Fruit fly (Drosophila melanogaster): Measurements from ENCODE around the gene CG4115.

Gene CG4115

dm6 chr3R:12316420-12316819 is 43.4 kb upstream of the CG4115 start:
- TF ChIP-seq svp (GFP tag) (peak; percentile 93), CG6854 (GFP tag; optimal IDR thresholded peaks at IDR 0.05) (no peak), topi (GFP tag; optimal IDR thresholded peaks at IDR 0.05) (no peak)

dm6 chr3R:12317325-12317724 is 42.5 kb upstream of the CG4115 start:
- TF ChIP-seq esn (GFP tag; optimal IDR thresholded peaks at IDR 0.05) (no peak), svp (GFP tag) (peak; percentile 99)

- TF ChIP-seq CG31627 (GFP tag; optimal IDR thresholded peaks at IDR 0.05), result no peak
- TF ChIP-seq CG11762 (GFP tag; optimal IDR thresholded peaks at IDR 0.05; ENCODE audit: insufficient read depth), result no peak
- TF ChIP-seq OdsH (GFP tag; optimal IDR thresholded peaks at IDR 0.05), result no peak
- no peak for TF ChIP-seq Hr38 (GFP tag; optimal IDR thresholded peaks at IDR 0.05)
- TF ChIP-seq fd85E (GFP tag; optimal IDR thresholded peaks at IDR 0.05), result no peak
- TF ChIP-seq vri (GFP tag; optimal IDR thresholded peaks at IDR 0.05), result no peak
- TF ChIP-seq Lpt (GFP tag; optimal IDR thresholded peaks at IDR 0.05), result no peak
- TF ChIP-seq Met (GFP tag; optimal IDR thresholded peaks at IDR 0.05), result no peak
- no peak for TF ChIP-seq cyc (GFP tag; optimal IDR thresholded peaks at IDR 0.05)
Measured at dm6 chr3R:12323221-12323620, 36.6 kb upstream of the CG4115 start, which contains the start of gene CG10013. Gene CG10013, plus strand, starts transcription at chr3R:12323521.

- TF ChIP-seq svp (GFP tag) (peak; percentile 82), OdsH (GFP tag; optimal IDR thresholded peaks at IDR 0.05) (no peak), CG10631 (GFP tag; optimal IDR thresholded peaks at IDR 0.05) (no peak)
Measured at dm6 chr3R:12326855-12327254, 33.0 kb upstream of the CG4115 start.

DNA sequence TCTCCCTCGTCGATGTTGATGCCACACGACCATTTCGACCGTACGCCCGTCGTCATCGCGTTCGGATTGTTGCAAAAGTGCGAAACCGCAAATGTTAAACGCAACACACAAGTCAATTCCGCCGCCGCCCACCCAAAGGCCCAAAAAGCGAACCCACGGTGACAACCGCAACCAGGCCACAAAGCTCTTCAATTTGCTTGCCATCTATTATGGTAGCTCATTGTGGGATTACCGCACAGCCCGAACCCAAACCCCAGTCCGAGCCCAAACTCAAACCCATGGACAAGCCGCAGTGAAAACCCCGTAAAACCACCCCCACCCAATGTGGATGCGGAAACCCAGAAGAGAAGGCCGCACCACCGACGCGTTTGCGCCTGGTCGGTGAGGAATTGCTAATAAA is 30.0 kb upstream of the CG4115 start:
- no peak for TF ChIP-seq CG11762 (GFP tag; optimal IDR thresholded peaks at IDR 0.05; ENCODE audit: insufficient read depth)
- TF ChIP-seq CG16779 (tag; optimal IDR thresholded peaks at IDR 0.05), result no peak
- no peak for TF ChIP-seq vri (GFP tag; optimal IDR thresholded peaks at IDR 0.05)
- TF ChIP-seq ss (GFP tag; optimal IDR thresholded peaks at IDR 0.05), result no peak
- TF ChIP-seq CG4318 (GFP tag; optimal IDR thresholded peaks at IDR 0.05), result no peak
- no peak for TF ChIP-seq fkh (GFP tag; optimal IDR thresholded peaks at IDR 0.05)
- TF ChIP-seq fd85E (GFP tag; optimal IDR thresholded peaks at IDR 0.05), result no peak
- TF ChIP-seq Sox102F (GFP tag; optimal IDR thresholded peaks at IDR 0.05), result no peak
- TF ChIP-seq achi (GFP tag; optimal IDR thresholded peaks at IDR 0.05), result no peak
- TF ChIP-seq eg (GFP tag; IDR thresholded peaks at IDR 0.05), result no peak

DNA sequence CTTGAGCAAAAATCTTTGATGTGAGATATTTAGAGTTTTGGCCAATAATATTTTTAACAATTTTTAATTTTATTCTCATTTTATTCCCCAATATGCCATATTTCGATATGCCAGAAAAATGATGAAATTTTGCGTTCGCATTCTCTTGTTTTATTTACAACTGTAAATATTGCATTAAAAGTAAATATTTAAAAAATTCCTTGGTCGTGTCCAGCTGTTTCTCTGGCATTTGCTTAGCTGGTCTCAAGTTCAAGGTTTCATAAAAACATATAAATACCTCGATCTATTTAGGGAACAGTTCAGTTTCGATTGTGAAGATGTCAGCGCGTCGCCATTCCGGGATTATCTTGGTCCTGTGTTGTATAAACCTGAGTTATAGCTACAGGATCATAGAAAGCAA is 18.4 kb upstream of the CG4115 start, which contains the start of gene Sgsf:
Gene Sgsf (plus strand): TSS at position 301 of the 400 bp plus-strand sequence.
- TF ChIP-seq Smox (GFP tag; optimal IDR thresholded peaks at IDR 0.05) (no peak), vri (GFP tag; optimal IDR thresholded peaks at IDR 0.05) (peak; percentile 30)

DNA sequence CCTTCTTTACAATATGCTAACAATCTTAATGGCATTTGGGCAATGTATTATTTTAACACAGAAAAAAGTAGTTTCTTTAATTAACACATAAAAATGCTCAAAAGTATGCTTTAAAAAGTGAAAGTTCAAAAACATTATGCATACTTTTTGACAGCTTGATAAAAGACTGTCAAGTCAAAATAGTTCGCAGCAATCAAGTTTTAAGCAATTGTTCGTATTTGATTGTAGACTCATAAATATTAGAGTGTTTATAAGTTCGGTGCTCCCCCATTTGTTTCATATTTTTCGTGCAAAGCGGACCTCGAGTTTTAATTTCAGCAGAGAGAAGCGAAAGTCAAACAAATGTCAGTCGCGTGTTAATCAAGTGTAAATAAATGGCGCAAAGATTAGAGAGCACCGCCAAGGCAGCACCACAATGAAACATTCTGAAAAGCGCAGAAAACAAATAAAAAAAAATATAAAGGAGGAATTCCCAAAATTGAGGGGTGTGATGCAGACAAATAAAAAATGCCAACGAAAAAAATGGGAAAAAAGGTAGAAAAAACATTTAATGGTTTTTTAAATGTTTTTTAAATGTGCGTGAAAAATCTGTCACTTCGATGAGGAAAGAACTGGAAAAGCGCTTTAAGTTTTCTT is 14.8 kb upstream of the CG4115 start:
- peak; percentile 49 for TF ChIP-seq CG31627 (GFP tag; optimal IDR thresholded peaks at IDR 0.05)
- peak; percentile 36 for TF ChIP-seq Ets21C (GFP tag; optimal IDR thresholded peaks at IDR 0.05)
- TF ChIP-seq Smox (GFP tag; optimal IDR thresholded peaks at IDR 0.05), result peak; percentile 18
- peak; percentile 15 for TF ChIP-seq Blimp-1 (GFP tag; optimal IDR thresholded peaks at IDR 0.05)
- no peak for TF ChIP-seq acj6 (GFP tag; optimal IDR thresholded peaks at IDR 0.05)
- peak; percentile 24 for TF ChIP-seq lz (GFP tag; optimal IDR thresholded peaks at IDR 0.05)
- TF ChIP-seq Hr4 (GFP tag; optimal IDR thresholded peaks at IDR 0.05), result no peak
- TF ChIP-seq esn (GFP tag; optimal IDR thresholded peaks at IDR 0.05), result peak; percentile 51
- TF ChIP-seq Eip78C (GFP tag), result peak; percentile 68
- TF ChIP-seq topi (GFP tag; optimal IDR thresholded peaks at IDR 0.05), result peak; percentile 45
- peak; percentile 30 for TF ChIP-seq cyc (GFP tag; optimal IDR thresholded peaks at IDR 0.05)
- TF ChIP-seq Met (GFP tag; optimal IDR thresholded peaks at IDR 0.05), result peak; percentile 50
- TF ChIP-seq Gug (GFP tag; IDR thresholded peaks at IDR 0.05), result no peak
- TF ChIP-seq Hr39 (GFP tag; optimal IDR thresholded peaks at IDR 0.05), result peak; percentile 50
- TF ChIP-seq svp (GFP tag), result peak; percentile 85
- TF ChIP-seq Sox102F (GFP tag; optimal IDR thresholded peaks at IDR 0.05), result peak; percentile 15
- no peak for TF ChIP-seq CG8319 (GFP tag; optimal IDR thresholded peaks at IDR 0.05)
